Worm (Caenorhabditis elegans) whole organism, young adult: ENCODE measurements around the gene W07A12.4.
A peak's percentile ranks its signal among the peaks of the same experiment; 100 is the strongest.

Experiments
- F37B4.10 ChIP-seq: fragments of 200-800 bp; sonication (Bioruptor generic); IDR thresholded peaks from 2 replicates; pipeline ENCODE4 v1.3.6; 2022; ENCODE audit warnings: missing genetic modification characterization, missing compliant biosample characterization
- K11D2.4 ChIP-seq: fragments of 200-800 bp; sonication (Bioruptor generic); IDR thresholded peaks from 2 replicates; pipeline ENCODE4 v1.3.6; 2022; ENCODE audit warnings: missing genetic modification reagents, missing genetic modification characterization, missing compliant biosample characterization
- ceh-40 ChIP-seq: fragments of 200-800 bp; sonication (Bioruptor generic); IDR thresholded peaks from 2 replicates; pipeline ENCODE4 v1.3.6; 2022; ENCODE audit warnings: missing genetic modification characterization, missing compliant biosample characterization
- ets-4 ChIP-seq: fragments of 200-800 bp; sonication (Bioruptor generic); optimal IDR thresholded peaks from 2 replicates; lab custom pipeline; 2018; ENCODE audit warnings: mild to moderate bottlenecking, missing genetic modification characterization, missing compliant biosample characterization
- let-607 ChIP-seq, 2 experiments: fragments of 200-800 bp in 1 of 2; sonication (Bioruptor generic) in 1 of 2; sonication (generic microtip) in 1 of 2; optimal IDR thresholded peaks; 2 replicates each; lab custom pipeline; 2016 to 2018; ENCODE audit warnings: mild to moderate bottlenecking in 2 of 2, missing compliant biosample characterization in 2 of 2, missing genetic modification characterization in 2 of 2, moderate library complexity in 2 of 2, missing genotype in 1 of 2
- pha-4 ChIP-seq: fragments of 150-350 bp; sonication (generic microtip); optimal IDR thresholded peaks from 2 replicates; lab custom pipeline; 2014; ENCODE audit warnings: missing biosample characterization, missing genetic modification reagents, missing genetic modification characterization
- sptf-2 ChIP-seq: fragments of 200-800 bp; sonication (Bioruptor generic); optimal IDR thresholded peaks from 2 replicates; lab custom pipeline; 2018; ENCODE audit warnings: mild to moderate bottlenecking, missing genetic modification characterization, missing compliant biosample characterization
- unc-62 ChIP-seq: fragments of 150-350 bp; optimal IDR thresholded peaks from 2 replicates; lab custom pipeline; 2014; ENCODE audit warnings: missing biosample characterization, missing genetic modification reagents, missing genetic modification characterization
- xnd-1 ChIP-seq: sonication (generic microtip); optimal IDR thresholded peaks from 2 replicates; lab custom pipeline; 2016; ENCODE audit warnings: missing genotype, missing genetic modification reagents, missing genetic modification characterization, missing compliant biosample characterization

DNA sequence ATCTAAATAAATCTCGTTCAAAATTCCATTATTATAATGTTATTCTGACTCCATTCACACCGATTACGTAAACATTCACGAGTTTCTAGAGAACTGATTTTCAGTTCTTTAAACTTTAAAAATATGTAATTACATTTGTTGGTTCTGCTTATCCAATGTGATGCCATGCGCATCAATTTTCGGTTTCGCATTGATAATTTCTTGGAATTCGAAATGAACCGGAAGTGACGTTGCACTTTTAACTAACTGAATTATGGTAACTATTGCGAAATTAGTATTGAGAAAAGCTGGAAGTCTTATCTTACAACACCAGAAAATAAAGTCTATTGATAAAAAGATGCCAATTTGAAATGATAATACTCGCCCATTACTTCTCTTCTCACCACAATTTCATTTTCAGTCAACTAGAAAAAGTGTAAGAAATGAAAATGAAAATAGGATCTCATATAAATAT, 28.2 kb upstream of the W07A12.4 start:
- TF ChIP-seq ets-4 (GFP tag; lab: Kevin White, UChicago), result no peak
- no peak for TF ChIP-seq pha-4 (tag; lab: Kevin White, UChicago)
- TF ChIP-seq unc-62, result peak; percentile 7
- TF ChIP-seq K11D2.4 (GFP tag; lab: Robert Waterston, UW), result no peak
- no peak for TF ChIP-seq sptf-2 (GFP tag; lab: Kevin White, UChicago)
- TF ChIP-seq let-607 (tag; optimal IDR thresholded peaks at IDR 0.05; lab: Kevin White, UChicago), result no peak
- no peak for TF ChIP-seq xnd-1
- TF ChIP-seq F37B4.10 (GFP tag; lab: Robert Waterston, UW), result no peak
- TF ChIP-seq ceh-40, result no peak
